Worm (Caenorhabditis elegans): Measurements from ENCODE around the gene C16C8.21.

ce11 chrII:3422938-3423337, 25.1 kb upstream of the C16C8.21 start:
- TF ChIP-seq skn-1 (tag; optimal IDR thresholded peaks at IDR 0.05) (no peak), unc-62 (GFP tag; optimal IDR thresholded peaks at IDR 0.05) (no peak), lin-39 (tag; optimal IDR thresholded peaks at IDR 0.05) (no peak), blmp-1 (tag; optimal IDR thresholded peaks at IDR 0.05; ENCODE audit: insufficient read depth) (no peak), lsy-2 (tag; optimal IDR thresholded peaks at IDR 0.05) (no peak), unc-55 (GFP tag; optimal IDR thresholded peaks at IDR 0.05) (no peak), egl-27 (tag; optimal IDR thresholded peaks at IDR 0.05) (no peak), aly-2 (tag; optimal IDR thresholded peaks at IDR 0.05) (no peak), ceh-16 (tag; optimal IDR thresholded peaks at IDR 0.05) (no peak), ceh-82 (tag; optimal IDR thresholded peaks at IDR 0.05) (no peak), R02D3.7 (tag; optimal IDR thresholded peaks at IDR 0.05) (no peak), nhr-25 (tag; optimal IDR thresholded peaks at IDR 0.05) (no peak), peb-1 (tag; optimal IDR thresholded peaks at IDR 0.05) (no peak)
